Worm (Caenorhabditis elegans): ENCODE data around the gene mtcu-2.

mtcu-2 gene

DNA sequence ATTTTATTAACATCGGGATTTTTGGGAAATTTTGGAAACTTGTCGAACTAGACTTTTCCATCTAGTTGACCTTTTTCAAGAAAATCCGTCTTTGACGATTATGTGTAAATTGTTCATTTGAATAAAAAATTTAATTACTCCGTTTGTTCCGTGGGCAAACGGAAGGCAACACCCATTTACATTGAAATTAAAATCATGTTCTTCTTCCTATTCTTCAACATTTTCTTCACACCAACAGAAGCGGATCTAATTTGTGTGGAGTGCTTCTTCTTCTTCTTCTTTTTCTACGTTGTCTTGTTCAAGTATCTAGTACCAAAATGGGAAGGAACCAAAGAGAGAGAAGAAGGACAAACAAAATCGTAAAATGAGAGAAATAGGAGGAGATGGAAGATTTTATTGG is 50.6 kb downstream of the mtcu-2 start:
- TF ChIP-seq elt-1 (tag; optimal IDR thresholded peaks at IDR 0.05) (no peak), daf-12 (tag; optimal IDR thresholded peaks at IDR 0.05) (no peak), elt-2 (tag; optimal IDR thresholded peaks at IDR 0.05) (no peak), aly-2 (tag; optimal IDR thresholded peaks at IDR 0.05) (no peak), skn-1 (tag; optimal IDR thresholded peaks at IDR 0.05) (no peak), nhr-12 (tag; optimal IDR thresholded peaks at IDR 0.05) (no peak), mdl-1 (tag; optimal IDR thresholded peaks at IDR 0.05) (no peak), lin-39 (tag; optimal IDR thresholded peaks at IDR 0.05) (no peak), snpc-4 (tag; optimal IDR thresholded peaks at IDR 0.05) (no peak), nhr-25 (tag; optimal IDR thresholded peaks at IDR 0.05) (no peak), nhr-67 (tag; optimal IDR thresholded peaks at IDR 0.05) (no peak), mml-1 (tag; optimal IDR thresholded peaks at IDR 0.05) (no peak), ceh-28 (tag; optimal IDR thresholded peaks at IDR 0.05) (no peak), zag-1 (tag; optimal IDR thresholded peaks at IDR 0.05) (no peak), nhr-28 (tag; optimal IDR thresholded peaks at IDR 0.05) (no peak), elt-3 (tag; optimal IDR thresholded peaks at IDR 0.05) (no peak)

DNA sequence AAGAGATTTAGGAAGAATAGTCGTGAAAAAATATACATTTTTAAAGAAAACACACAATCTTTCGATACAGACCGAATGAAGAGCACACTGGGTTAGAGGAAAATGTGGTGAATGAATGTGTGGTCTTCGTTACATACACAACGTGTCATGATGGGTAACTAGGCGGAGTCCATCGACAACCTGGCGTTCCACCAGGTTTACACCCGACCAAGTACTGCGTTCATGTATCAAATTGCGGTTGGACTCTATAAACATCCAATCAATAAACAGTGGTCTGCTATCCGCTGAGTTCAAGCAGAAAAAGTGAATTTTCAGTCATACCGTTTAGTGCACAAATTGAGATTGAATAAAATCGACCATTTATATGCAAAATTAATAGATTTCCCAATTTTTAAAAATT is 51.3 kb downstream of the mtcu-2 start, which contains the start of gene sdz-38:
TSS of gene sdz-38 (minus strand) at position 101 of the 400 bp plus-strand sequence.
- TF ChIP-seq nhr-12 (tag; optimal IDR thresholded peaks at IDR 0.05): no peak
- no peak for TF ChIP-seq nhr-43 (tag; optimal IDR thresholded peaks at IDR 0.05; ENCODE audit: poor library complexity, severe bottlenecking)
- TF ChIP-seq jun-1 (tag; optimal IDR thresholded peaks at IDR 0.05): no peak
- no peak for TF ChIP-seq elt-1 (tag; optimal IDR thresholded peaks at IDR 0.05)
- no peak for TF ChIP-seq ceh-28 (tag; optimal IDR thresholded peaks at IDR 0.05)
- no peak for TF ChIP-seq tbx-2 (tag; optimal IDR thresholded peaks at IDR 0.05)
- no peak for TF ChIP-seq fkh-2 (tag; optimal IDR thresholded peaks at IDR 0.05)
- no peak for TF ChIP-seq ceh-16 (tag; optimal IDR thresholded peaks at IDR 0.05)
- no peak for TF ChIP-seq fkh-10 (GFP tag; optimal IDR thresholded peaks at IDR 0.05)
- TF ChIP-seq hmg-11 (tag; optimal IDR thresholded peaks at IDR 0.05): no peak
- TF ChIP-seq ztf-11 (tag; optimal IDR thresholded peaks at IDR 0.05): no peak
- no peak for TF ChIP-seq nhr-237 (tag; optimal IDR thresholded peaks at IDR 0.05)
- TF ChIP-seq ama-1 (optimal IDR thresholded peaks at IDR 0.05): no peak
- TF ChIP-seq nhr-77 (tag; optimal IDR thresholded peaks at IDR 0.05): no peak
- TF ChIP-seq ztf-4 (tag; optimal IDR thresholded peaks at IDR 0.05): no peak
